Fruit fly (Drosophila melanogaster) whole organism, embryonic: ENCODE measurements around the gene PGRP-SD.

Source experiments
- Bgb ChIP-seq: fragments of 200-800 bp; sonication (Bioruptor generic); IDR thresholded peaks from 2 replicates; pipeline ENCODE4 v1.3.6; 2022; ENCODE audit warnings: missing biosample characterization, missing genetic modification characterization; ENCODE audit not compliant: partially characterized antibody
- CG1024 ChIP-seq: fragments of 200-800 bp; sonication (Bioruptor generic); IDR thresholded peaks from 2 replicates; pipeline ENCODE4 v1.3.6; 2022; ENCODE audit warnings: missing biosample characterization, missing genetic modification characterization
- CG10321 ChIP-seq: fragments of 200-800 bp; sonication (Bioruptor generic); IDR thresholded peaks from 2 replicates; pipeline ENCODE4 v1.3.6; 2022; ENCODE audit warnings: missing biosample characterization, missing genetic modification characterization
- CG12071 ChIP-seq: fragments of 200-800 bp; sonication (Bioruptor generic); optimal IDR thresholded peaks from 3 replicates; lab custom pipeline; 2018; ENCODE audit warnings: missing biosample characterization, mild to moderate bottlenecking, missing genetic modification characterization
- CG13287 ChIP-seq: fragments of 200-800 bp; sonication (Bioruptor generic); IDR thresholded peaks from 2 replicates; pipeline ENCODE4 v1.3.6; 2022; ENCODE audit warnings: missing biosample characterization, missing genetic modification characterization; ENCODE audit not compliant: partially characterized antibody
- CG13775 ChIP-seq: fragments of 200-800 bp; sonication (Bioruptor generic); optimal IDR thresholded peaks from 3 replicates; lab custom pipeline; 2017; ENCODE audit warnings: missing biosample characterization, mild to moderate bottlenecking, missing genetic modification characterization
- CG14014 ChIP-seq: fragments of 200-800 bp; sonication (Bioruptor generic); IDR thresholded peaks from 2 replicates; pipeline ENCODE4 v1.3.6; 2022; ENCODE audit warnings: missing biosample characterization, missing genetic modification characterization
- CG1603 ChIP-seq: fragments of 200-800 bp; sonication (Bioruptor generic); optimal IDR thresholded peaks from 2 replicates; lab custom pipeline; 2019; ENCODE audit warnings: missing biosample characterization, mild to moderate bottlenecking, missing genetic modification characterization, moderate library complexity
- CG16863 ChIP-seq: fragments of 200-800 bp; sonication (Bioruptor generic); optimal IDR thresholded peaks from 3 replicates; lab custom pipeline; 2016; ENCODE audit warnings: missing biosample characterization, missing genetic modification characterization
- CG18262 ChIP-seq: fragments of 200-800 bp; optimal IDR thresholded peaks from 3 replicates; lab custom pipeline; 2019; ENCODE audit warnings: missing biosample characterization, mild to moderate bottlenecking, missing genetic modification characterization, moderate library complexity
- CG18764 ChIP-seq: fragments of 200-800 bp; sonication (Bioruptor generic); optimal IDR thresholded peaks from 3 replicates; lab custom pipeline; 2016; ENCODE audit warnings: missing biosample characterization, missing genetic modification characterization
- CG31365 ChIP-seq: fragments of 200-800 bp; sonication (Bioruptor generic); optimal IDR thresholded peaks from 2 replicates; lab custom pipeline; 2018; ENCODE audit warnings: missing biosample characterization, mild to moderate bottlenecking, missing genetic modification characterization
- CG3163 ChIP-seq: fragments of 200-800 bp; sonication (Bioruptor generic); optimal IDR thresholded peaks from 3 replicates; lab custom pipeline; 2016; ENCODE audit warnings: missing biosample characterization, missing genetic modification characterization
- CG32772 ChIP-seq: fragments of 200-800 bp; sonication (Bioruptor generic); IDR thresholded peaks from 2 replicates; pipeline ENCODE4 v1.3.6; 2022; ENCODE audit warnings: missing biosample characterization, missing genetic modification characterization
- CG33557 ChIP-seq: fragments of 200-800 bp; sonication (Bioruptor generic); optimal IDR thresholded peaks from 2 replicates; lab custom pipeline; 2019; ENCODE audit warnings: missing biosample characterization, mild to moderate bottlenecking, missing genetic modification characterization, moderate library complexity
- CG34224 ChIP-seq: fragments of 200-800 bp; sonication (Bioruptor generic); IDR thresholded peaks from 3 replicates; pipeline ENCODE4 v1.3.6; 2022; ENCODE audit warnings: missing biosample characterization, missing genetic modification characterization; ENCODE audit not compliant: partially characterized antibody
- CG3847 ChIP-seq: fragments of 200-800 bp; sonication (Bioruptor generic); IDR thresholded peaks from 2 replicates; pipeline ENCODE4 v1.3.6; 2022; ENCODE audit warnings: missing biosample characterization, missing genetic modification characterization
- CG43689 ChIP-seq: fragments of 200-800 bp; sonication (Bioruptor generic); IDR thresholded peaks from 2 replicates; pipeline ENCODE4 v1.3.6; 2022; ENCODE audit warnings: missing biosample characterization, missing genetic modification characterization
- CG4424 ChIP-seq: fragments of 200-800 bp; sonication (Bioruptor generic); optimal IDR thresholded peaks from 3 replicates; lab custom pipeline; 2016; ENCODE audit warnings: missing biosample characterization, missing genetic modification characterization
- CG4820 ChIP-seq: fragments of 200-800 bp; sonication (Bioruptor generic); optimal IDR thresholded peaks from 3 replicates; lab custom pipeline; 2016; ENCODE audit warnings: missing biosample characterization, missing genetic modification characterization
- CG6272 ChIP-seq: fragments of 200-800 bp; sonication (Bioruptor generic); IDR thresholded peaks from 2 replicates; pipeline ENCODE4 v1.3.6; 2022; ENCODE audit warnings: missing biosample characterization, missing genetic modification characterization
- CG6654 ChIP-seq: fragments of 200-800 bp; sonication (Bioruptor generic); optimal IDR thresholded peaks from 2 replicates; lab custom pipeline; 2017; ENCODE audit warnings: missing biosample characterization, mild to moderate bottlenecking, missing genetic modification characterization
- CG6689 ChIP-seq: fragments of 200-800 bp; sonication (Bioruptor generic); IDR thresholded peaks from 2 replicates; pipeline ENCODE4 v1.3.6; 2022; ENCODE audit warnings: missing biosample characterization, missing genetic modification characterization
- CG7745 ChIP-seq: fragments of 200-800 bp; sonication (Bioruptor generic); optimal IDR thresholded peaks from 2 replicates; lab custom pipeline; 2018; ENCODE audit warnings: missing biosample characterization, mild to moderate bottlenecking, missing genetic modification characterization, moderate library complexity
- CG8290 ChIP-seq, 3 experiments: fragments of 200-800 bp; sonication (Bioruptor generic); optimal IDR thresholded peaks; 2 replicates each; lab custom pipeline; 2016 to 2019; ENCODE audit warnings: missing biosample characterization in 3 of 3, missing genetic modification characterization in 3 of 3, mild to moderate bottlenecking in 2 of 3, moderate library complexity in 1 of 3
- ERR ChIP-seq: fragments of 200-800 bp; sonication (Bioruptor generic); optimal IDR thresholded peaks from 2 replicates; lab custom pipeline; 2016; ENCODE audit warnings: missing biosample characterization, missing genetic modification characterization
- Ets65A ChIP-seq: fragments of 200-800 bp; sonication (Bioruptor generic); peaks from one replicate; lab custom pipeline; 2016; ENCODE audit warnings: missing biosample characterization, missing genetic modification characterization
- Hmx ChIP-seq: fragments of 200-800 bp; sonication (Bioruptor generic); optimal IDR thresholded peaks from 2 replicates; lab custom pipeline; 2016; ENCODE audit warnings: missing biosample characterization, missing genetic modification characterization
- Hr3 ChIP-seq: fragments of 200-800 bp; sonication (Bioruptor generic); optimal IDR thresholded peaks from 3 replicates; lab custom pipeline; 2016; ENCODE audit warnings: missing biosample characterization, missing genetic modification characterization
- Hr39 ChIP-seq: fragments of >200 bp; optimal IDR thresholded peaks from 2 replicates; lab custom pipeline; 2017
- Hsf ChIP-seq: fragments of 200-800 bp; sonication (Bioruptor generic); optimal IDR thresholded peaks from 3 replicates; lab custom pipeline; 2016; ENCODE audit warnings: missing biosample characterization, missing genetic modification characterization
- Med ChIP-seq: fragments of 200-800 bp; sonication (Bioruptor generic); peaks from one replicate; lab custom pipeline; 2016; ENCODE audit warnings: missing biosample characterization, missing genetic modification characterization, mild to moderate bottlenecking, inconsistent platforms, moderate library complexity
- NK7.1 ChIP-seq: fragments of 200-800 bp; sonication (Bioruptor generic); optimal IDR thresholded peaks from 3 replicates; lab custom pipeline; 2016; ENCODE audit warnings: missing biosample characterization, missing genetic modification characterization
- NfI ChIP-seq: fragments of 200-800 bp; sonication (Bioruptor generic); optimal IDR thresholded peaks from 3 replicates; lab custom pipeline; 2018; ENCODE audit warnings: missing biosample characterization, mild to moderate bottlenecking, missing genetic modification characterization, moderate library complexity
- Opbp ChIP-seq: fragments of 200-800 bp; sonication (Bioruptor generic); IDR thresholded peaks from 3 replicates; pipeline ENCODE4 v1.3.6; 2022; ENCODE audit warnings: missing biosample characterization, missing genetic modification characterization; ENCODE audit not compliant: partially characterized antibody
- al ChIP-seq: fragments of 200-800 bp; sonication (Bioruptor generic); IDR thresholded peaks from 2 replicates; pipeline ENCODE4 v1.3.6; 2022; ENCODE audit warnings: missing biosample characterization, missing genetic modification characterization
- ara ChIP-seq: fragments of 200-800 bp; sonication (Bioruptor generic); IDR thresholded peaks from 2 replicates; pipeline ENCODE4 v1.3.6; 2022; ENCODE audit warnings: missing biosample characterization, missing genetic modification characterization
- bcd ChIP-seq: fragments of 200-800 bp; sonication (Bioruptor generic); optimal IDR thresholded peaks from 2 replicates; lab custom pipeline; 2017; ENCODE audit warnings: missing biosample characterization, mild to moderate bottlenecking, missing genetic modification characterization
- da ChIP-seq: fragments of 200-800 bp; sonication (Bioruptor generic); optimal IDR thresholded peaks from 2 replicates; lab custom pipeline; 2016; ENCODE audit warnings: missing biosample characterization, missing genetic modification characterization
- dpn ChIP-seq, 2 experiments: fragments of 200-800 bp; sonication (Bioruptor generic); optimal IDR thresholded peaks; 3 replicates each; lab custom pipeline; 2016; ENCODE audit warnings: missing biosample characterization in 2 of 2, missing genetic modification characterization in 2 of 2
- h ChIP-seq: fragments of >200 bp; optimal IDR thresholded peaks from 2 replicates; lab custom pipeline; 2017
- hbn ChIP-seq: fragments of 200-800 bp; sonication (Bioruptor generic); IDR thresholded peaks from 2 replicates; pipeline ENCODE4 v1.3.6; 2022; ENCODE audit warnings: missing biosample characterization, missing genetic modification characterization; ENCODE audit not compliant: partially characterized antibody
- hth ChIP-seq: fragments of >200 bp; optimal IDR thresholded peaks from 2 replicates; lab custom pipeline; 2017; ENCODE audit warnings: inconsistent platforms
- kay ChIP-seq: fragments of 200-800 bp; sonication (Bioruptor generic); optimal IDR thresholded peaks from 2 replicates; lab custom pipeline; 2016; ENCODE audit warnings: missing biosample characterization, missing genetic modification characterization
- knrl ChIP-seq: fragments of 200-800 bp; sonication (Bioruptor generic); IDR thresholded peaks from 3 replicates; pipeline ENCODE4 v1.3.6; 2022; ENCODE audit warnings: missing biosample characterization, missing genetic modification characterization; ENCODE audit not compliant: partially characterized antibody
- lmd ChIP-seq: fragments of 200-800 bp; sonication (Bioruptor generic); IDR thresholded peaks from 2 replicates; pipeline ENCODE4 v1.3.6; 2022; ENCODE audit warnings: missing biosample characterization, missing genetic modification characterization
- lov ChIP-seq, 2 experiments: fragments of 200-800 bp in 1 of 2; fragments of >200 bp in 1 of 2; sonication (Bioruptor generic) in 1 of 2; IDR thresholded peaks in 1 of 2; optimal IDR thresholded peaks in 1 of 2; 2 replicates in 1 of 2; 3 replicates in 1 of 2; pipeline versions ENCODE4 v1.3.6 to Lab custom; 2017 to 2022; ENCODE audit warnings: missing biosample characterization in 1 of 2, missing genetic modification characterization in 1 of 2
- mirr ChIP-seq: fragments of 200-800 bp; sonication (Bioruptor generic); optimal IDR thresholded peaks from 3 replicates; lab custom pipeline; 2018; ENCODE audit warnings: missing biosample characterization, mild to moderate bottlenecking, missing genetic modification characterization
- nau ChIP-seq: fragments of 200-800 bp; sonication (Bioruptor generic); optimal IDR thresholded peaks from 3 replicates; lab custom pipeline; 2017; ENCODE audit warnings: missing biosample characterization, mild to moderate bottlenecking, missing genetic modification characterization, missing genetic modification reagents
- pzg ChIP-seq: fragments of 200-800 bp; sonication (Bioruptor generic); optimal IDR thresholded peaks from 3 replicates; lab custom pipeline; 2018; ENCODE audit warnings: missing biosample characterization, mild to moderate bottlenecking, missing genetic modification characterization, moderate library complexity
- ranshi ChIP-seq: fragments of 200-800 bp; sonication (Bioruptor generic); IDR thresholded peaks from 2 replicates; pipeline ENCODE4 v1.3.6; 2022; ENCODE audit warnings: missing biosample characterization, missing genetic modification characterization
- ssp ChIP-seq: fragments of 200-800 bp; sonication (Bioruptor generic); IDR thresholded peaks from 2 replicates; pipeline ENCODE4 v1.3.6; 2022; ENCODE audit warnings: missing biosample characterization, missing genetic modification characterization

Gene PGRP-SD

DNA sequence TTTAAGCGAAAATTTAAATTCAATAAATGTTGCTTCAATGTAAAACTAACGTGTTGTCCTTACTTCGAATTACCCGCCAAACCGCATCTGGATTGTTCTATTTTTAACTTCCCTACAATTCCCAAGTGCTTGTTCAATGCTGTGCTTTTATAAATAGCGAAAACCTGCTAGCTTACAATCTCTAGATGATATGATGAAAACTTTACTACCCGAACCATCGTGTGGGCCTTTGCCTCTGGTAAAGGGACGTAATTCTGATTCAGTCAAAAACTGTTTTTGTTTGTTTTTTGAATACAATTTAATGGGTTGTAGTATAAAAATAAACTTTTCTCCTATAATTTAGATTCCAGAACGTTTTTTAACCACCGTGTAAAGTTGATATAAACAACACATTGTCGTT is 11.4 kb upstream of the PGRP-SD start (continued):
- TF ChIP-seq CG3847 (GFP tag; lab: Robert Waterston, UW) (no peak), Hsf (GFP tag; lab: Kevin White, UChicago) (no peak), CG13287 (GFP tag; lab: Robert Waterston, UW) (peak; percentile 21; the same call in 1 of the 2 replicates), da (GFP tag; lab: Kevin White, UChicago) (no peak), CG34224 (GFP tag; lab: Robert Waterston, UW) (no peak; the same call in 2 of the 3 replicates), Hr39 (lab: Kevin White, UChicago) (no peak), CG32772 (no peak), h (lab: Kevin White, UChicago) (no peak), Bgb (peak; percentile 48), CG6654 (GFP tag; lab: Kevin White, UChicago) (no peak), CG13775 (GFP tag; lab: Kevin White, UChicago) (no peak), CG18262 (tag; lab: Kevin White, UChicago) (no peak), CG43689 (GFP tag; lab: Robert Waterston, UW) (no peak), ERR (GFP tag; lab: Kevin White, UChicago) (no peak), al (GFP tag; lab: Robert Waterston, UW) (no peak), knrl (GFP tag; lab: Robert Waterston, UW) (0 out of 3 replicates have a peak, but pooled peaks have one; percentile 31), CG4424 (no peak), CG12071 (GFP tag; lab: Kevin White, UChicago) (no peak), pzg (GFP tag; lab: Kevin White, UChicago) (no peak), CG14014 (GFP tag; lab: Robert Waterston, UW) (no peak), mirr (GFP tag; lab: Kevin White, UChicago) (no peak), hbn (GFP tag; lab: Robert Waterston, UW) (no peak), lmd (GFP tag; lab: Robert Waterston, UW) (no peak), hth (no peak), CG1024 (GFP tag; lab: Robert Waterston, UW) (no peak), dpn (GFP tag; optimal IDR thresholded peaks at IDR 0.05; lab: Kevin White, UChicago) (no peak), NK7.1 (GFP tag; lab: Kevin White, UChicago) (no peak), CG31365 (tag; lab: Kevin White, UChicago) (no peak), CG3163 (no peak), ranshi (GFP tag; lab: Robert Waterston, UW) (no peak), CG8290 (GFP tag; optimal IDR thresholded peaks at IDR 0.05; lab: Kevin White, UChicago) (no peak), CG8290 (tag; optimal IDR thresholded peaks at IDR 0.05; lab: Kevin White, UChicago) (peak in 1 of 2 experiments; percentile 1), NfI (no peak), ssp (no peak), Hr3 (GFP tag; lab: Kevin White, UChicago) (no peak), ara (GFP tag; lab: Robert Waterston, UW) (no peak), Ets65A (GFP tag; lab: Kevin White, UChicago) (no peak), Med (peak; percentile 21), CG16863 (GFP tag; lab: Kevin White, UChicago) (no peak), Hmx (GFP tag; lab: Kevin White, UChicago) (no peak), CG7745 (no peak), nau (GFP tag; lab: Kevin White, UChicago) (no peak), lov (optimal IDR thresholded peaks at IDR 0.05; lab: Kevin White, UChicago) (no peak), lov (GFP tag; IDR thresholded peaks at IDR 0.05; lab: Robert Waterston, UW) (no peak), CG4820 (GFP tag; lab: Kevin White, UChicago) (no peak), CG6689 (GFP tag; lab: Robert Waterston, UW) (no peak), CG6272 (GFP tag; lab: Robert Waterston, UW) (no peak), CG33557 (GFP tag; lab: Kevin White, UChicago) (no peak), bcd (no peak), kay (GFP tag; lab: Kevin White, UChicago) (no peak), CG18764 (GFP tag; lab: Kevin White, UChicago) (no peak), Opbp (0 out of 3 replicates have a peak, but pooled peaks have one; percentile 30), CG1603 (tag; lab: Kevin White, UChicago) (no peak), CG10321 (GFP tag; lab: Robert Waterston, UW) (no peak)
